Worm (Caenorhabditis elegans) whole organism, L3 larva: ENCODE measurements around the gene rcq-5.
A peak's percentile ranks its signal among the peaks of the same experiment; 100 is the strongest.

ENCODE experiments used
- ZK546.5 ChIP-seq: sonication (generic microtip); optimal IDR thresholded peaks from 2 replicates; lab custom pipeline; 2017; ENCODE audit warnings: missing biosample characterization, missing genetic modification characterization
- aly-2 ChIP-seq: fragments of 150-350 bp; optimal IDR thresholded peaks from 2 replicates; lab custom pipeline; 2014; ENCODE audit warnings: missing biosample characterization, missing genetic modification characterization
- ama-1 ChIP-seq: fragments of 150-350 bp; optimal IDR thresholded peaks from 2 replicates; lab custom pipeline; 2018
- ceh-16 ChIP-seq: sonication (generic microtip); optimal IDR thresholded peaks from 2 replicates; lab custom pipeline; 2017; ENCODE audit warnings: missing biosample characterization, missing genetic modification characterization
- ceh-28 ChIP-seq: fragments of 150-350 bp; optimal IDR thresholded peaks from 2 replicates; lab custom pipeline; 2014; ENCODE audit warnings: missing biosample characterization, missing genetic modification reagents, missing genetic modification characterization
- ceh-82 ChIP-seq: fragments of 150-350 bp; optimal IDR thresholded peaks from 2 replicates; lab custom pipeline; 2014; ENCODE audit warnings: missing biosample characterization, missing genetic modification characterization
- daf-12 ChIP-seq: fragments of 150-350 bp; optimal IDR thresholded peaks from 2 replicates; lab custom pipeline; 2014; ENCODE audit warnings: missing biosample characterization, missing genetic modification reagents, missing genetic modification characterization
- egl-27 ChIP-seq: sonication (generic microtip); optimal IDR thresholded peaks from 4 replicates; lab custom pipeline; 2017; ENCODE audit warnings: missing biosample characterization, missing genetic modification reagents, missing genetic modification characterization
- elt-1 ChIP-seq: fragments of 150-350 bp; optimal IDR thresholded peaks from 2 replicates; lab custom pipeline; 2014; ENCODE audit warnings: missing biosample characterization, missing genetic modification characterization
- elt-2 ChIP-seq: sonication (generic microtip); optimal IDR thresholded peaks from 2 replicates; lab custom pipeline; 2016; ENCODE audit warnings: missing genetic modification reagents, mild to moderate bottlenecking, missing genetic modification characterization, missing compliant biosample characterization
- elt-3 ChIP-seq, 3 experiments: fragments of 150-350 bp in 1 of 3; sonication (generic microtip) in 2 of 3; optimal IDR thresholded peaks; 2 replicates in 2 of 3; 4 replicates in 1 of 3; lab custom pipeline; 2014 to 2017; ENCODE audit warnings: missing biosample characterization in 3 of 3, missing genetic modification characterization in 3 of 3
- eor-1 ChIP-seq, 2 experiments: fragments of 150-350 bp; optimal IDR thresholded peaks; 2 replicates each; lab custom pipeline; 2014 to 2018; ENCODE audit warnings: missing biosample characterization in 2 of 2, missing genetic modification characterization in 2 of 2
- fkh-10 ChIP-seq: sonication (generic microtip); optimal IDR thresholded peaks from 2 replicates; lab custom pipeline; 2017; ENCODE audit warnings: missing biosample characterization, missing genetic modification reagents, missing genetic modification characterization
- fkh-2 ChIP-seq: fragments of 150-350 bp; optimal IDR thresholded peaks from 2 replicates; lab custom pipeline; 2014; ENCODE audit warnings: missing biosample characterization, missing genetic modification reagents, missing genetic modification characterization
- fos-1 ChIP-seq: fragments of 150-350 bp; optimal IDR thresholded peaks from 2 replicates; lab custom pipeline; 2014; ENCODE audit warnings: missing biosample characterization, missing genetic modification characterization
- hmg-11 ChIP-seq: sonication (generic microtip); optimal IDR thresholded peaks from 2 replicates; lab custom pipeline; 2016; ENCODE audit warnings: missing genetic modification characterization, missing compliant biosample characterization
- jun-1 ChIP-seq: fragments of 150-350 bp; optimal IDR thresholded peaks from 2 replicates; lab custom pipeline; 2014; ENCODE audit warnings: missing biosample characterization, missing genetic modification reagents, missing genetic modification characterization
- lin-15B ChIP-seq: fragments of 150-350 bp; optimal IDR thresholded peaks from 2 replicates; lab custom pipeline; 2014; ENCODE audit warnings: missing biosample characterization, missing genetic modification characterization
- lin-39 ChIP-seq: fragments of 150-350 bp; optimal IDR thresholded peaks from 2 replicates; lab custom pipeline; 2018; ENCODE audit warnings: missing biosample characterization, missing genetic modification reagents, missing genetic modification characterization
- lsy-12 ChIP-seq: sonication (generic microtip); optimal IDR thresholded peaks from 2 replicates; lab custom pipeline; 2016; ENCODE audit warnings: mild to moderate bottlenecking, missing genetic modification characterization, missing compliant biosample characterization
- mdl-1 ChIP-seq: fragments of 150-350 bp; optimal IDR thresholded peaks from 2 replicates; lab custom pipeline; 2014; ENCODE audit warnings: missing biosample characterization, missing genetic modification characterization
- mml-1 ChIP-seq: fragments of 150-350 bp; sonication (generic microtip); optimal IDR thresholded peaks from 3 replicates; lab custom pipeline; 2014; ENCODE audit warnings: missing biosample characterization, missing genetic modification characterization
- nfya-1 ChIP-seq: sonication (generic microtip); optimal IDR thresholded peaks from 2 replicates; lab custom pipeline; 2017; ENCODE audit warnings: missing genetic modification characterization, mild to moderate bottlenecking, missing compliant biosample characterization, antibody characterized with exemption, moderate library complexity; ENCODE audit not compliant: insufficient read depth
- nhr-11 ChIP-seq: fragments of 150-350 bp; optimal IDR thresholded peaks from 2 replicates; lab custom pipeline; 2014; ENCODE audit warnings: missing biosample characterization, missing genetic modification characterization
- nhr-12 ChIP-seq: fragments of 150-350 bp; optimal IDR thresholded peaks from 2 replicates; lab custom pipeline; 2014; ENCODE audit warnings: missing biosample characterization, missing genetic modification characterization
- nhr-23 ChIP-seq: fragments of 150-350 bp; optimal IDR thresholded peaks from 2 replicates; lab custom pipeline; 2014; ENCODE audit warnings: missing biosample characterization, missing genetic modification reagents, missing genetic modification characterization
- nhr-25 ChIP-seq: sonication (generic microtip); optimal IDR thresholded peaks from 2 replicates; lab custom pipeline; 2017; ENCODE audit warnings: missing biosample characterization, missing genetic modification characterization
- nhr-28 ChIP-seq: fragments of 150-350 bp; optimal IDR thresholded peaks from 2 replicates; lab custom pipeline; 2014; ENCODE audit warnings: missing biosample characterization, missing genetic modification characterization
- nhr-77 ChIP-seq: fragments of 150-350 bp; optimal IDR thresholded peaks from 2 replicates; lab custom pipeline; 2014; ENCODE audit warnings: missing biosample characterization, missing genetic modification characterization
- pha-4 ChIP-seq: fragments of 150-350 bp; optimal IDR thresholded peaks from 2 replicates; lab custom pipeline; 2014; ENCODE audit warnings: missing biosample characterization, missing genetic modification reagents, missing genetic modification characterization
- sea-2 ChIP-seq: fragments of 150-350 bp; sonication (generic microtip); optimal IDR thresholded peaks from 4 replicates; lab custom pipeline; 2014; ENCODE audit warnings: missing biosample characterization, missing genetic modification reagents, missing genetic modification characterization
- skn-1 ChIP-seq: fragments of 150-350 bp; optimal IDR thresholded peaks from 2 replicates; lab custom pipeline; 2014; ENCODE audit warnings: missing biosample characterization, missing genetic modification characterization
- snpc-4 ChIP-seq: fragments of 150-350 bp; optimal IDR thresholded peaks from 2 replicates; lab custom pipeline; 2014; ENCODE audit warnings: missing biosample characterization, missing genetic modification characterization
- tbx-2 ChIP-seq: sonication (generic microtip); optimal IDR thresholded peaks from 2 replicates; lab custom pipeline; 2016; ENCODE audit warnings: mild to moderate bottlenecking, missing genetic modification characterization, missing compliant biosample characterization
- unc-39 ChIP-seq: sonication (generic microtip); optimal IDR thresholded peaks from 4 replicates; lab custom pipeline; 2017; ENCODE audit warnings: missing biosample characterization, missing genetic modification characterization
- unc-62 ChIP-seq: fragments of 150-350 bp; sonication (generic microtip); optimal IDR thresholded peaks from 4 replicates; lab custom pipeline; 2014; ENCODE audit warnings: missing biosample characterization, missing genetic modification reagents, missing genetic modification characterization
- ztf-4 ChIP-seq: fragments of 150-350 bp; optimal IDR thresholded peaks from 2 replicates; lab custom pipeline; 2014; ENCODE audit warnings: missing biosample characterization, missing genetic modification characterization

Gene rcq-5

ce11 chrIII:4066333-4066732, 8.6 kb upstream of the rcq-5 start, which contains the start of gene unc-79:
TSS of gene unc-79 (plus strand) at chrIII:4066633.
- no peak for TF ChIP-seq nhr-28 (tag; lab: Kevin White, UChicago)
- TF ChIP-seq fkh-2 (tag; lab: Kevin White, UChicago): no peak

ce11 chrIII:4063724-4064123, 5.9 kb upstream of the rcq-5 start:
- peak; percentile 30 for TF ChIP-seq lin-39 (tag; lab: Kevin White, UChicago)
- TF ChIP-seq nfya-1: peak; percentile 66
- TF ChIP-seq fos-1: no peak
- TF ChIP-seq lin-15B: peak; percentile 51
- TF ChIP-seq unc-62 (GFP tag; lab: Kevin White, UChicago): peak; percentile 19
- peak; percentile 32 for TF ChIP-seq tbx-2 (tag; lab: Kevin White, UChicago)
- no peak for TF ChIP-seq fkh-2 (tag; lab: Kevin White, UChicago)
- TF ChIP-seq nhr-77 (tag; lab: Kevin White, UChicago): no peak
- TF ChIP-seq hmg-11 (tag; lab: Kevin White, UChicago): peak; percentile 28

- no peak for TF ChIP-seq pha-4 (tag; lab: Kevin White, UChicago)
- no peak for TF ChIP-seq nhr-11 (tag; lab: Kevin White, UChicago)
- no peak for TF ChIP-seq ceh-82 (tag; lab: Kevin White, UChicago)
- no peak for TF ChIP-seq elt-1 (tag; lab: Kevin White, UChicago)
- TF ChIP-seq egl-27 (tag; lab: Kevin White, UChicago): no peak
- TF ChIP-seq fkh-10 (GFP tag; lab: Kevin White, UChicago): no peak
- TF ChIP-seq fos-1: no peak
- TF ChIP-seq elt-2: no peak
- no peak for TF ChIP-seq unc-39
- TF ChIP-seq snpc-4 (tag; lab: Kevin White, UChicago): no peak
- no peak for TF ChIP-seq lin-15B
- no peak for TF ChIP-seq nhr-12 (tag; lab: Kevin White, UChicago)
- TF ChIP-seq ceh-28 (tag; lab: Kevin White, UChicago): no peak
- no peak for TF ChIP-seq eor-1 (tag; optimal IDR thresholded peaks at IDR 0.05; lab: Kevin White, UChicago)
- TF ChIP-seq mml-1: no peak
- TF ChIP-seq hmg-11 (tag; lab: Kevin White, UChicago): no peak
- TF ChIP-seq, all 47 proteins: peak for 0
Observed at ce11 chrIII:4060019-4060418, 2.2 kb upstream of the rcq-5 start, which contains the start of gene his-70. TSS of gene his-70 (minus strand) at chrIII:4060119.

- no peak for TF ChIP-seq skn-1
- TF ChIP-seq hmg-11 (tag; lab: Kevin White, UChicago): no peak
- no peak for TF ChIP-seq lin-15B
- TF ChIP-seq elt-3 (tag; optimal IDR thresholded peaks at IDR 0.05; lab: Kevin White, UChicago): no peak
- no peak for TF ChIP-seq mdl-1 (tag; lab: Kevin White, UChicago)
- TF ChIP-seq daf-12: no peak
- TF ChIP-seq elt-2: no peak
- no peak for TF ChIP-seq nhr-23 (tag; lab: Kevin White, UChicago)
- TF ChIP-seq jun-1 (tag; lab: Kevin White, UChicago): no peak
- no peak for TF ChIP-seq egl-27 (tag; lab: Kevin White, UChicago)
- TF ChIP-seq ama-1 (lab: Kevin White, UChicago): no peak
- TF ChIP-seq sea-2 (GFP tag; lab: Kevin White, UChicago): no peak
- TF ChIP-seq nhr-77 (tag; lab: Kevin White, UChicago): no peak
- TF ChIP-seq nhr-12 (tag; lab: Kevin White, UChicago): no peak
- no peak for TF ChIP-seq mml-1
- no peak for TF ChIP-seq elt-1 (tag; lab: Kevin White, UChicago)
- no peak for TF ChIP-seq nhr-25 (tag; lab: Kevin White, UChicago)
Observed at ce11 chrIII:4058643-4059042, 867 bp upstream of the rcq-5 start, which contains the start of gene his-69. TSS of gene his-69 (minus strand) at chrIII:4058743.

- no peak for TF ChIP-seq elt-2
- no peak for TF ChIP-seq fos-1
- TF ChIP-seq jun-1 (tag; lab: Kevin White, UChicago): no peak
- TF ChIP-seq fkh-2 (tag; lab: Kevin White, UChicago): no peak
- no peak for TF ChIP-seq tbx-2 (tag; lab: Kevin White, UChicago)
- TF ChIP-seq daf-12: no peak
- no peak for TF ChIP-seq unc-62 (GFP tag; lab: Kevin White, UChicago)
- no peak for TF ChIP-seq ceh-16 (tag; lab: Kevin White, UChicago)
- TF ChIP-seq nhr-77 (tag; lab: Kevin White, UChicago): no peak
- TF ChIP-seq ztf-4 (tag; lab: Kevin White, UChicago): no peak
- no peak for TF ChIP-seq nhr-28 (tag; lab: Kevin White, UChicago)
- no peak for TF ChIP-seq elt-3 (tag; optimal IDR thresholded peaks at IDR 0.05; lab: Kevin White, UChicago)
- no peak for TF ChIP-seq nhr-23 (tag; lab: Kevin White, UChicago)
- no peak for TF ChIP-seq snpc-4 (tag; lab: Kevin White, UChicago)
- no peak for TF ChIP-seq pha-4 (tag; lab: Kevin White, UChicago)
- no peak for TF ChIP-seq aly-2 (tag; lab: Kevin White, UChicago)
- no peak for TF ChIP-seq lsy-12 (tag; lab: Kevin White, UChicago)
- TF ChIP-seq lin-15B: no peak
- TF ChIP-seq ama-1 (lab: Kevin White, UChicago): no peak
- TF ChIP-seq ZK546.5: no peak
Observed at ce11 chrIII:4049150-4049549, 8.6 kb downstream of the rcq-5 start.
